Fruit fly (Drosophila melanogaster) whole organism, embryonic: ENCODE measurements around the gene SK.

Experiments used
- ATbp ChIP-seq: fragments of 200-800 bp; sonication (Bioruptor generic); optimal IDR thresholded peaks from 2 replicates; lab custom pipeline; 2017; ENCODE audit warnings: missing biosample characterization, mild to moderate bottlenecking, missing genetic modification characterization, missing genetic modification reagents
- CG17568 ChIP-seq: fragments of 200-800 bp; sonication (Bioruptor generic); optimal IDR thresholded peaks from 2 replicates; lab custom pipeline; 2018; ENCODE audit warnings: missing biosample characterization, mild to moderate bottlenecking, missing genetic modification characterization, moderate library complexity
- Eip74EF ChIP-seq, 2 experiments: fragments of 200-800 bp in 1 of 2; fragments of >200 bp in 1 of 2; sonication (Bioruptor generic) in 1 of 2; optimal IDR thresholded peaks; 2 replicates each; lab custom pipeline; 2017 to 2019; ENCODE audit warnings: missing biosample characterization in 2 of 2, missing genetic modification characterization in 2 of 2, mild to moderate bottlenecking in 1 of 2, moderate library complexity in 1 of 2
- exex ChIP-seq: fragments of 200-800 bp; sonication (Bioruptor generic); optimal IDR thresholded peaks from 4 replicates; lab custom pipeline; 2018; ENCODE audit warnings: missing biosample characterization, mild to moderate bottlenecking, missing genetic modification characterization, moderate library complexity
- fd3F ChIP-seq: fragments of 200-800 bp; sonication (Bioruptor generic); optimal IDR thresholded peaks from 2 replicates; lab custom pipeline; 2018; ENCODE audit warnings: missing biosample characterization, mild to moderate bottlenecking, missing genetic modification characterization, moderate library complexity
- trh ChIP-seq: fragments of 200-800 bp; sonication (Bioruptor generic); optimal IDR thresholded peaks from 2 replicates; lab custom pipeline; 2016; ENCODE audit warnings: missing biosample characterization, missing genetic modification characterization

- TF ChIP-seq exex (no peak), Eip74EF (GFP tag; optimal IDR thresholded peaks at IDR 0.05; lab: Kevin White, UChicago) (no peak), CG17568 (GFP tag; lab: Kevin White, UChicago) (no peak), trh (GFP tag; lab: Kevin White, UChicago) (no peak), ATbp (no peak), fd3F (no peak)
Observed at dm6 chrX:5422251-5422551, 82.2 kb downstream of the SK start.
